Worm (Caenorhabditis elegans) whole organism, L4/young adult: ENCODE measurements around the gene C14A6.5.

ENCODE experiments used
- W03F9.2 ChIP-seq: fragments of 150-350 bp; optimal IDR thresholded peaks from 2 replicates; lab custom pipeline; 2014; ENCODE audit warnings: missing biosample characterization, missing genetic modification characterization
- dao-5 ChIP-seq: sonication (generic microtip); optimal IDR thresholded peaks from 2 replicates; lab custom pipeline; 2016; ENCODE audit warnings: missing genotype, missing genetic modification characterization, moderate library complexity, missing compliant biosample characterization
- him-1 ChIP-seq: sonication (generic microtip); optimal IDR thresholded peaks from 2 replicates; lab custom pipeline; 2016; ENCODE audit warnings: missing genotype, missing genetic modification reagents, missing genetic modification characterization, missing compliant biosample characterization

DNA sequence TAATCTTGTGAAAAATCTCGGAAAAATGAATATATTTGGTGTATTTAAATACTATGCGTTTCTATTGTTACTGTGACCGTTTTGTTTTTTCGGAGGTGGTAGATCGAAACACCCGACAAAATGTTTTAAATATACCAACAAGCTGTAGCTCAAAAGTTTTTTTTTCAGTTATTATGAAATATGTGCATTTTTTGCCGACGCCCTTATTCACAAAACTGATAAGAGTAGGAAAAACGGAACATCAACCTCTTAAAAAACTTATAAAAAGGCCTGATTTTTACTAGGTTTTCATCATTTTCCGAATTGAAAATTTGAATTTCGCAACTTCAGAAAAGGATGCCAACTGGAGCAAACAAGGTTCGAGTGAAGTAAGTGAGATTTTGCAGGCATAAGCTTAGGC is 21.2 kb downstream of the C14A6.5 start, which contains the start of gene Y37H2A.14:
- TF ChIP-seq dao-5 (tag; lab: Kevin White, UChicago), result no peak
- TF ChIP-seq him-1 (tag; lab: Kevin White, UChicago), result no peak
- TF ChIP-seq W03F9.2 (tag; lab: Kevin White, UChicago), result no peak
